Worm (Caenorhabditis elegans) whole organism, late embryonic: ENCODE data around the gene madd-3.

Experiments
- C08G9.2 ChIP-seq: sonication (generic microtip); optimal IDR thresholded peaks from 2 replicates; lab custom pipeline; 2016; ENCODE audit warnings: mild to moderate bottlenecking, missing genetic modification characterization, moderate library complexity, missing compliant biosample characterization
- C38D4.7 ChIP-seq: fragments of 200-800 bp; sonication (Bioruptor generic); optimal IDR thresholded peaks from 2 replicates; lab custom pipeline; 2018; ENCODE audit warnings: mild to moderate bottlenecking, missing genetic modification characterization, moderate library complexity, missing compliant biosample characterization
- F13H6.1 ChIP-seq: sonication (generic microtip); optimal IDR thresholded peaks from 2 replicates; lab custom pipeline; 2016; ENCODE audit warnings: missing genetic modification characterization, missing compliant biosample characterization
- K09A11.1 ChIP-seq: sonication (generic microtip); optimal IDR thresholded peaks from 2 replicates; lab custom pipeline; 2017; ENCODE audit warnings: antibody characterized with exemption, mild to moderate bottlenecking, missing genetic modification characterization, missing compliant biosample characterization; ENCODE audit not compliant: insufficient read depth
- T23F11.4 ChIP-seq: fragments of 200-800 bp; sonication (Bioruptor generic); optimal IDR thresholded peaks from 2 replicates; lab custom pipeline; 2018; ENCODE audit warnings: mild to moderate bottlenecking, missing genetic modification characterization, missing compliant biosample characterization
- Y22D7AL.16 ChIP-seq: sonication (generic microtip); optimal IDR thresholded peaks from 2 replicates; lab custom pipeline; 2016; ENCODE audit warnings: missing genetic modification characterization, missing compliant biosample characterization
- ahr-1 ChIP-seq: sonication (generic microtip); optimal IDR thresholded peaks from 2 replicates; lab custom pipeline; 2016; ENCODE audit warnings: missing genetic modification characterization, missing compliant biosample characterization
- ama-1 ChIP-seq: fragments of 150-350 bp; optimal IDR thresholded peaks from 2 replicates; lab custom pipeline; 2014
- ceh-18 ChIP-seq: sonication (generic microtip); optimal IDR thresholded peaks from 2 replicates; lab custom pipeline; 2016; ENCODE audit warnings: missing genetic modification characterization, missing compliant biosample characterization
- ceh-19 ChIP-seq: fragments of 200-800 bp; sonication (Bioruptor generic); optimal IDR thresholded peaks from 2 replicates; lab custom pipeline; 2018; ENCODE audit warnings: mild to moderate bottlenecking, missing genetic modification characterization, missing compliant biosample characterization
- ceh-2 ChIP-seq: sonication (generic microtip); optimal IDR thresholded peaks from 2 replicates; lab custom pipeline; 2016; ENCODE audit warnings: missing genotype, missing genetic modification characterization, missing compliant biosample characterization
- ceh-22 ChIP-seq: sonication (generic microtip); optimal IDR thresholded peaks from 2 replicates; lab custom pipeline; 2017; ENCODE audit warnings: missing biosample characterization, missing genetic modification characterization
- ceh-24 ChIP-seq: sonication (generic microtip); optimal IDR thresholded peaks from 2 replicates; lab custom pipeline; 2016; ENCODE audit warnings: mild to moderate bottlenecking, missing genetic modification characterization, missing compliant biosample characterization
- ceh-30 ChIP-seq: fragments of 150-350 bp; optimal IDR thresholded peaks from 2 replicates; lab custom pipeline; 2014; ENCODE audit warnings: missing biosample characterization, missing genetic modification characterization
- ceh-31 ChIP-seq: sonication (generic microtip); optimal IDR thresholded peaks from 2 replicates; lab custom pipeline; 2016; ENCODE audit warnings: missing genetic modification characterization, missing compliant biosample characterization
- ceh-34 ChIP-seq: sonication (generic microtip); optimal IDR thresholded peaks from 2 replicates; lab custom pipeline; 2016; ENCODE audit warnings: mild to moderate bottlenecking, missing genetic modification characterization, missing compliant biosample characterization
- ceh-45 ChIP-seq: fragments of 200-800 bp; sonication (Bioruptor generic); IDR thresholded peaks from 2 replicates; pipeline ENCODE4 v1.3.6; 2022; ENCODE audit warnings: missing genetic modification reagents, missing genetic modification characterization, missing compliant biosample characterization
- ceh-6 ChIP-seq: fragments of 200-800 bp; sonication (Bioruptor generic); optimal IDR thresholded peaks from 2 replicates; lab custom pipeline; 2018; ENCODE audit warnings: mild to moderate bottlenecking, missing genetic modification characterization, missing compliant biosample characterization
- dmd-4 ChIP-seq: sonication (generic microtip); optimal IDR thresholded peaks from 2 replicates; lab custom pipeline; 2016; ENCODE audit warnings: borderline replicate concordance, missing genetic modification characterization, missing compliant biosample characterization
- dve-1 ChIP-seq: sonication (generic microtip); optimal IDR thresholded peaks from 2 replicates; lab custom pipeline; 2017; ENCODE audit warnings: antibody characterized with exemption, mild to moderate bottlenecking, missing genetic modification characterization, missing compliant biosample characterization
- elt-4 ChIP-seq: sonication (generic microtip); optimal IDR thresholded peaks from 2 replicates; lab custom pipeline; 2016; ENCODE audit warnings: missing genetic modification characterization, missing compliant biosample characterization
- ets-4 ChIP-seq: sonication (generic microtip); optimal IDR thresholded peaks from 2 replicates; lab custom pipeline; 2016; ENCODE audit warnings: missing genetic modification characterization, missing compliant biosample characterization
- eyg-1 ChIP-seq: sonication (generic microtip); optimal IDR thresholded peaks from 2 replicates; lab custom pipeline; 2016; ENCODE audit warnings: missing genotype, missing genetic modification characterization, missing compliant biosample characterization
- fax-1 ChIP-seq: sonication (generic microtip); optimal IDR thresholded peaks from 2 replicates; lab custom pipeline; 2016; ENCODE audit warnings: missing genotype, missing genetic modification characterization, missing compliant biosample characterization
- fkh-10 ChIP-seq: fragments of 150-350 bp; optimal IDR thresholded peaks from 2 replicates; lab custom pipeline; 2014; ENCODE audit warnings: missing biosample characterization, missing genetic modification reagents, missing genetic modification characterization
- fkh-6 ChIP-seq: sonication (generic microtip); optimal IDR thresholded peaks from 2 replicates; lab custom pipeline; 2016; ENCODE audit warnings: missing genetic modification characterization, missing compliant biosample characterization
- hlh-13 ChIP-seq: fragments of 200-800 bp; sonication (Bioruptor generic); optimal IDR thresholded peaks from 2 replicates; lab custom pipeline; 2018; ENCODE audit warnings: mild to moderate bottlenecking, missing genetic modification characterization, missing compliant biosample characterization
- hlh-15 ChIP-seq: sonication (generic microtip); optimal IDR thresholded peaks from 2 replicates; lab custom pipeline; 2016; ENCODE audit warnings: missing genetic modification characterization, missing compliant biosample characterization
- hlh-30 ChIP-seq: sonication (generic microtip); optimal IDR thresholded peaks from 2 replicates; lab custom pipeline; 2017; ENCODE audit warnings: antibody characterized with exemption, missing genetic modification characterization, missing compliant biosample characterization; ENCODE audit not compliant: insufficient read depth
- hlh-6 ChIP-seq: sonication (generic microtip); optimal IDR thresholded peaks from 2 replicates; lab custom pipeline; 2016; ENCODE audit warnings: missing genotype, missing genetic modification characterization, missing compliant biosample characterization
- hlh-8 ChIP-seq: sonication (generic microtip); optimal IDR thresholded peaks from 2 replicates; lab custom pipeline; 2016; ENCODE audit warnings: missing genotype, missing genetic modification characterization, missing compliant biosample characterization
- lin-11 ChIP-seq: fragments of 200-800 bp; sonication (Bioruptor generic); optimal IDR thresholded peaks from 2 replicates; lab custom pipeline; 2018; ENCODE audit warnings: mild to moderate bottlenecking, missing genetic modification characterization, missing compliant biosample characterization
- mec-3 ChIP-seq: sonication (generic microtip); optimal IDR thresholded peaks from 2 replicates; lab custom pipeline; 2016; ENCODE audit warnings: borderline replicate concordance, missing genetic modification characterization, missing compliant biosample characterization
- nfya-1 ChIP-seq: sonication (generic microtip); optimal IDR thresholded peaks from 2 replicates; lab custom pipeline; 2017; ENCODE audit warnings: missing genetic modification characterization, mild to moderate bottlenecking, missing compliant biosample characterization, antibody characterized with exemption, moderate library complexity
- nhr-11 ChIP-seq: fragments of 150-350 bp; optimal IDR thresholded peaks from 2 replicates; lab custom pipeline; 2014; ENCODE audit warnings: missing biosample characterization, missing genetic modification characterization
- nhr-232 ChIP-seq: sonication (generic microtip); optimal IDR thresholded peaks from 2 replicates; lab custom pipeline; 2016; ENCODE audit warnings: missing genetic modification characterization, missing compliant biosample characterization
- npax-4 ChIP-seq: sonication (generic microtip); optimal IDR thresholded peaks from 2 replicates; lab custom pipeline; 2016; ENCODE audit warnings: missing genetic modification characterization, missing compliant biosample characterization
- odd-2 ChIP-seq: sonication (generic microtip); optimal IDR thresholded peaks from 2 replicates; lab custom pipeline; 2017; ENCODE audit warnings: antibody characterized with exemption, mild to moderate bottlenecking, missing genetic modification characterization, missing compliant biosample characterization
- pax-1 ChIP-seq: fragments of 150-350 bp; optimal IDR thresholded peaks from 2 replicates; lab custom pipeline; 2014; ENCODE audit warnings: missing biosample characterization, missing genetic modification characterization
- pha-2 ChIP-seq: sonication (generic microtip); optimal IDR thresholded peaks from 2 replicates; lab custom pipeline; 2017; ENCODE audit warnings: mild to moderate bottlenecking, missing genetic modification characterization, missing compliant biosample characterization
- pqm-1 ChIP-seq: sonication (generic microtip); optimal IDR thresholded peaks from 2 replicates; lab custom pipeline; 2016; ENCODE audit warnings: missing genetic modification characterization, missing compliant biosample characterization
- ref-2 ChIP-seq: sonication (generic microtip); optimal IDR thresholded peaks from 2 replicates; lab custom pipeline; 2016; ENCODE audit warnings: missing genetic modification characterization, missing compliant biosample characterization
- rnt-1 ChIP-seq: sonication (generic microtip); optimal IDR thresholded peaks from 2 replicates; lab custom pipeline; 2016; ENCODE audit warnings: missing genetic modification characterization, missing compliant biosample characterization
- sdc-2 ChIP-seq: sonication (generic microtip); optimal IDR thresholded peaks from 2 replicates; lab custom pipeline; 2016; ENCODE audit warnings: missing genotype, missing genetic modification characterization, missing compliant biosample characterization
- tbx-7 ChIP-seq: sonication (generic microtip); optimal IDR thresholded peaks from 2 replicates; lab custom pipeline; 2016; ENCODE audit warnings: missing genotype, missing genetic modification characterization, missing compliant biosample characterization
- ttx-3 ChIP-seq: sonication (generic microtip); optimal IDR thresholded peaks from 2 replicates; lab custom pipeline; 2016; ENCODE audit warnings: missing genetic modification reagents, missing genetic modification characterization, missing compliant biosample characterization
- unc-3 ChIP-seq, 2 experiments: fragments of 200-800 bp in 1 of 2; sonication (Bioruptor generic) in 1 of 2; sonication (generic microtip) in 1 of 2; conservative IDR thresholded peaks in 1 of 2; optimal IDR thresholded peaks in 1 of 2; 2 replicates each; pipeline versions ENCODE4 v1.3.6 to Lab custom; 2016 to 2022; ENCODE audit warnings: missing compliant biosample characterization in 2 of 2, missing genetic modification characterization in 2 of 2, missing genetic modification reagents in 1 of 2
- zip-5 ChIP-seq: sonication (generic microtip); optimal IDR thresholded peaks from 2 replicates; lab custom pipeline; 2016; ENCODE audit warnings: missing genetic modification characterization, missing compliant biosample characterization

madd-3 gene

DNA sequence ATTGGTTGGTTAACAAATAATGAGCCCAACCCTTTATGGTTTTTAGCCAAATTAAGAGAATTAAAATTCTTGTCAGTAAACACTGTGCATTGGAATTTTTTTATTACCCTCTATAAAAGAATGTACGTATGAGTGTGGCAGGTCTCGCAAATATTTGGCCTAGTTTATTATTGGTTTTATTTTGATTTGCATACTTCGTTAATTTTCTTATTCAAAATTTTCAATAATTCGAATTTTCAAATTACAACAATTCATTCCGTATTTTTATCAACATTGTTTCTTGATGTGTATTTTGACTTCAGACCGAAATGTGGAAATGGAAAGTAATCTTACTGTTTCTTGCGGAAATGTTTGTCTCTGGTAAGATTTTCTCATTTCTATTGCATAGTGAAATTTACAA lies 38.8 kb downstream of the madd-3 start, which contains the start of gene E02H4.4:
Gene E02H4.4 (plus strand): TSS at position 301 of the 400 bp plus-strand sequence.
- TF ChIP-seq hlh-6 (no peak), ceh-6 (GFP tag; lab: Kevin White, UChicago) (no peak), ceh-18 (tag; lab: Kevin White, UChicago) (no peak), elt-4 (tag; lab: Kevin White, UChicago) (no peak), nfya-1 (tag; lab: Kevin White, UChicago) (no peak), ahr-1 (tag; lab: Kevin White, UChicago) (no peak), ceh-30 (tag; lab: Kevin White, UChicago) (no peak), npax-4 (tag; lab: Kevin White, UChicago) (no peak), fkh-10 (GFP tag; lab: Kevin White, UChicago) (no peak), odd-2 (tag; lab: Kevin White, UChicago) (no peak), pha-2 (no peak), ceh-45 (GFP tag; lab: Robert Waterston, UW) (no peak), ceh-24 (tag; lab: Kevin White, UChicago) (no peak), hlh-13 (GFP tag; lab: Kevin White, UChicago) (no peak), unc-3 (GFP tag; conservative IDR thresholded peaks at IDR 0.05; lab: Robert Waterston, UW) (no peak), unc-3 (tag; optimal IDR thresholded peaks at IDR 0.05; lab: Kevin White, UChicago) (no peak), ttx-3 (tag; lab: Kevin White, UChicago) (no peak), dve-1 (no peak), ets-4 (tag; lab: Kevin White, UChicago) (no peak)

- TF ChIP-seq pqm-1 (tag; lab: Kevin White, UChicago) = no peak
- TF ChIP-seq hlh-30 (tag; lab: Kevin White, UChicago) = no peak
- TF ChIP-seq ceh-18 (tag; lab: Kevin White, UChicago) = no peak
- no peak for TF ChIP-seq ceh-2
- TF ChIP-seq hlh-8 (tag; lab: Kevin White, UChicago) = no peak
- TF ChIP-seq F13H6.1 (tag; lab: Kevin White, UChicago) = no peak
- TF ChIP-seq hlh-15 = no peak
- TF ChIP-seq rnt-1 (tag; lab: Kevin White, UChicago) = no peak
- no peak for TF ChIP-seq ref-2 (tag; lab: Kevin White, UChicago)
- TF ChIP-seq fkh-6 (tag; lab: Kevin White, UChicago) = no peak
- TF ChIP-seq pha-2 = no peak
- no peak for TF ChIP-seq ceh-6 (GFP tag; lab: Kevin White, UChicago)
- TF ChIP-seq Y22D7AL.16 = no peak
- TF ChIP-seq dve-1 = no peak
- no peak for TF ChIP-seq C08G9.2 (tag; lab: Kevin White, UChicago)
- TF ChIP-seq nhr-232 (tag; lab: Kevin White, UChicago) = no peak
- TF ChIP-seq ceh-19 = no peak
- no peak for TF ChIP-seq ceh-31
- TF ChIP-seq K09A11.1 (tag; lab: Kevin White, UChicago) = no peak
Observed at ce11 chrX:14255973-14256372, 40.5 kb downstream of the madd-3 start, which contains the start of gene E02H4.7. TSS of gene E02H4.7 (plus strand) at chrX:14256273.

DNA sequence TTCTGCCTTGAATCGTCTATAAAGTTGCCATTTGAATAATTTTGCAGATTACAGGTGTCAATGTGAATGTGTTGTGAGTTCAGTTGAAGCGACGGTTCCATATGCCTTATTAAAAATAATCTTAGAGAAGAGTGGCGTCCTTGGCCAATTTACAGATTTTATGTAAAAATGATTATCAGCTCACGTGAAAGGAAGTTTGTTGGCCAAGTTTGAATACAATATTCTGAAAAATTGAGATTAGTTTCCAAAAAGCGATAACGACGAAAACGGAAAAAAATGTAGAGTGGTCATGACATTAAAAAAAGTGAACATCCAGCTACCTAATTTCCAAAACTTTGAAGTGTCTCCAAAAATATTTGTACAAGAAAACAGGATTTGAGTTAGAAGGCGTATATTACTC lies 41.4 kb downstream of the madd-3 start, which contains the start of gene E02H4.5:
Gene E02H4.5 (minus strand): TSS at position 101 of the 400 bp plus-strand sequence.
- TF ChIP-seq ama-1 (no peak), C38D4.7 (GFP tag; lab: Kevin White, UChicago) (no peak), ceh-22 (tag; lab: Kevin White, UChicago) (no peak), T23F11.4 (no peak)

DNA sequence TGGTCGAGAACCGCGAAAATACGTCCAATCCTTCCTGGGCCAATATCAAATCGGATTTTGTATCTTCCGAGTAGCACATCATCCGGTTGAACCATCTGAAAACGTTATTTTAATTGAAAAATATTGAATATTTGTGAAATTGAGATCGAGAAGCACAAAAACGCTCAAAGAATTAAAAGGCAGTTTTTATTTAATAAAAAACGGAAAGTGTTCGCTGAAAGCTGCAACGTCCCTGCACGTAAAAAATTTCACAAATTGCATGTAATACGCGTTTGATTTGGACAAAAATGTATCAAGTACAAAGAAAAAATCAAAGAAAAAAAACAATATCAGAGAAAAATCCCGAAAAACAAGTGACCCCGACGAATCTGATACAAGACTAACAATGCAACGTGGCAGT lies 44.4 kb downstream of the madd-3 start, which contains the start of gene E02H4.6:
Gene E02H4.6 (minus strand): TSS at position 101 of the 400 bp plus-strand sequence.
- TF ChIP-seq tbx-7 (tag; lab: Kevin White, UChicago) = no peak
- TF ChIP-seq dmd-4 = no peak
- no peak for TF ChIP-seq npax-4 (tag; lab: Kevin White, UChicago)
- TF ChIP-seq ceh-34 = no peak
- no peak for TF ChIP-seq zip-5 (tag; lab: Kevin White, UChicago)
- no peak for TF ChIP-seq ttx-3 (tag; lab: Kevin White, UChicago)
- TF ChIP-seq pax-1 (tag; lab: Kevin White, UChicago) = no peak
- TF ChIP-seq ceh-30 (tag; lab: Kevin White, UChicago) = no peak
- no peak for TF ChIP-seq mec-3 (tag; lab: Kevin White, UChicago)
- no peak for TF ChIP-seq lin-11 (tag; lab: Kevin White, UChicago)
- no peak for TF ChIP-seq sdc-2 (tag; lab: Kevin White, UChicago)
- no peak for TF ChIP-seq nhr-11 (tag; lab: Kevin White, UChicago)
- no peak for TF ChIP-seq C38D4.7 (GFP tag; lab: Kevin White, UChicago)
- TF ChIP-seq fkh-6 (tag; lab: Kevin White, UChicago) = no peak
- TF ChIP-seq eyg-1 = no peak
- TF ChIP-seq fax-1 = no peak
- TF ChIP-seq ceh-22 (tag; lab: Kevin White, UChicago) = no peak
- no peak for TF ChIP-seq odd-2 (tag; lab: Kevin White, UChicago)
- no peak for TF ChIP-seq ets-4 (tag; lab: Kevin White, UChicago)
